Worm (Caenorhabditis elegans): ENCODE data around the gene C16D2.3.
A peak's percentile ranks its signal among the peaks of the same experiment; 100 is the strongest.

C16D2.3 gene

DNA sequence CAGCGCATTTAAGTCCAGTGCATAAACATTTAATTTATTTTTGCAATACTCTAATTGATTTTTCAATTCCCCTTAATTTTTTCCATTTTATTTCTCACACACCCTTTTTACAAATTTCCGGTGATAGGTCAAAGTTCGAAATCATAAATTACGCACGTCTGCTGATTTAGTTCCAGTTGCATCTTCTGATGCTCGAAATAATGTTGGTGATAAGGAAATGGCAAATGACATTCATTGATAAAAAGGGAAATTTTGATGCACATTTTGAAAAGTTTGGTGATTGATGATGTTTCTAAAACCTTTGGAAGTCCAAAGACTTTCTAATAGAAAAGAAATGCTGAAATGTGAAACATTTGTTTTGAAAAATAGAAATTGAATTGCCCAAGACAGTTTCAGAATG lies 19.2 kb downstream of the C16D2.3 start (continued):
- TF ChIP-seq nhr-77 (tag; optimal IDR thresholded peaks at IDR 0.05) (no peak), nhr-21 (tag; optimal IDR thresholded peaks at IDR 0.05) (no peak), unc-55 (GFP tag; optimal IDR thresholded peaks at IDR 0.05) (no peak)

DNA sequence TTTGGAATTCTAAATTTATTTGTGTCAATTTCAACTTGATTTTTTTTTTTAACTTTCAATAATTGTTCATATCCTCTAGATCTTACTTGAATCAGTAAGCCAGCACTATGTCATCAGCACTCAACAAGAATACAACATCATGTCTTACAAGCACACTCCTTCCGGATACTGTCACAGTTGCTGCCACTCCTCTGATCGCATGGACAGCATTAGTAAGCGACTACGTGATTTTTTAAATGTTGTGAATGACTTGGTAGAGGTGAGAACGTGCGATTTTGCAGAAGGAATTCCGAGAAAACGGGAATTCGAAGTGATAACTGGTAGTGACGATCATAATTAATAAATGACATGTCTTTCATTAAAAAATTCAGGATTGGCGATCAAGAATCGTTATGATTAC lies 20.1 kb downstream of the C16D2.3 start, which contains the start of gene oac-54:
Gene oac-54 (plus strand): TSS at position 83 of the 400 bp plus-strand sequence.
- TF ChIP-seq nhr-10 (tag; optimal IDR thresholded peaks at IDR 0.05) (no peak), sem-4 (tag; optimal IDR thresholded peaks at IDR 0.05) (no peak), lsy-2 (tag; optimal IDR thresholded peaks at IDR 0.05) (no peak), crh-2 (tag; optimal IDR thresholded peaks at IDR 0.05) (no peak), ztf-1 (GFP tag; conservative IDR thresholded peaks at IDR 0.05) (no peak), blmp-1 (tag; optimal IDR thresholded peaks at IDR 0.05; ENCODE audit: insufficient read depth) (no peak)

DNA sequence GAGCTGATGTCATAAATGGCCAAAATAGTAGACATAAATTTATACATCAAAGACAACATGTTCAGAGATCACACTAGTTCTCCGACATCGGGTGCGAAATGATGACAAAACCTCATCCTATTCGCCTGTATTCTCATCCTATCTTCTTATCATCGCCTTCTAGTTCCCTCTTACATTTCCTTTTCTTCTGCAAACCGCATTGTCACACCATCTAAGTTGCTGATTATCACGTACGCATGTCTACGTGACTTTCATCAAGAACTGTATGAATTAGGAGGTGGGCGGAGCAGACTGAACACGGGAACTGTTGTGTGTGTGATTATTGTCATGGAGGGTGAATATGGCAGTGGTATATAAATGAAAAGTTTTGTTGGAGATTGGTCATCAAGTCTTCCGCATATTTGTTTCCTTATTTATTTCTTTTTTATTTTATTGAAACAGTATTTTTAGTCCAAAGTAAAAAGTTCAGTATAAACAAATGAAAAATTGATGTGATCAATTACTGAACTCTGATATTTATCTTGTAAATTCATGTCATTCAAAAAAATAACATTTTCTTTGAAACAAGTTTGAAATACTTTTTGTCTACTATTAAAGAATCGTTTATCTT lies 22.4 kb downstream of the C16D2.3 start:
- TF ChIP-seq elt-1 (tag; optimal IDR thresholded peaks at IDR 0.05) (no peak), fos-1 (tag; optimal IDR thresholded peaks at IDR 0.05) (peak; percentile 72), sma-3 (GFP tag; optimal IDR thresholded peaks at IDR 0.05) (peak; percentile 85), egl-27 (tag; optimal IDR thresholded peaks at IDR 0.05) (no peak), nhr-77 (tag; optimal IDR thresholded peaks at IDR 0.05) (no peak), nhr-129 (tag; optimal IDR thresholded peaks at IDR 0.05) (peak; percentile 52), crh-2 (tag; optimal IDR thresholded peaks at IDR 0.05) (peak; percentile 4), C34F6.9 (tag; optimal IDR thresholded peaks at IDR 0.05) (no peak), blmp-1 (tag; optimal IDR thresholded peaks at IDR 0.05; ENCODE audit: insufficient read depth) (peak; percentile 40), nhr-25 (tag; optimal IDR thresholded peaks at IDR 0.05) (peak; percentile 26), lin-11 (tag; optimal IDR thresholded peaks at IDR 0.05) (no peak), ztf-4 (tag; optimal IDR thresholded peaks at IDR 0.05) (no peak), sma-9 (GFP tag; optimal IDR thresholded peaks at IDR 0.05) (peak; percentile 90), sma-9 (tag; optimal IDR thresholded peaks at IDR 0.05) (no peak), skn-1 (tag; optimal IDR thresholded peaks at IDR 0.05) (peak; percentile 72), aly-2 (tag; optimal IDR thresholded peaks at IDR 0.05) (no peak), unc-62 (GFP tag; optimal IDR thresholded peaks at IDR 0.05) (no peak), gmeb-1 (tag; optimal IDR thresholded peaks at IDR 0.05) (peak; percentile 38), mab-5 (tag; optimal IDR thresholded peaks at IDR 0.05) (no peak), nhr-6 (tag; optimal IDR thresholded peaks at IDR 0.05) (no peak), nhr-21 (tag; optimal IDR thresholded peaks at IDR 0.05) (peak; percentile 89)

DNA sequence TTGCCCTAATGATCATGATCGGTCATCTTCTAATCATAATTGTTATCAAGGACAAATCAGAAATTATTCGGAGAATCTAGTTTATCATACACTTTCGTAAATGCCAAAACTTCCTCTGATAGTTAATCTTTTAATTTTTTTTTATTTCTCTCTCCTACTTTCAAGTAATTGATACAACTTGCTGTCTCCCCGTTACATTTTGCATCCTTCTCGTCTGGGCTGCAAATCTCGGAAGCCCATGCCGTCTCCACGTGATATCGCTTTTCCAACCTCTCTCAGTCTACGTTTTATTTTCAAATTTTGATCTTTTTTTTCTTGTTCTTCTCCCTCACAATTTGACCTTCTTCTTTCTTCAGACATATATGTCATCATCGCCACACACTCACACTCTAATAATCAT lies 23.1 kb downstream of the C16D2.3 start, which contains the start of gene rhy-1:
Gene rhy-1 (plus strand): TSS at position 357 of the 400 bp plus-strand sequence.
- TF ChIP-seq blmp-1 (tag; optimal IDR thresholded peaks at IDR 0.05; ENCODE audit: insufficient read depth) (peak; percentile 1), skn-1 (tag; optimal IDR thresholded peaks at IDR 0.05) (no peak), nhr-25 (tag; optimal IDR thresholded peaks at IDR 0.05) (peak; percentile 64), elt-3 (tag; optimal IDR thresholded peaks at IDR 0.05) (no peak), sma-3 (GFP tag; optimal IDR thresholded peaks at IDR 0.05) (peak; percentile 10), sma-9 (GFP tag; optimal IDR thresholded peaks at IDR 0.05) (peak; percentile 62), sma-9 (tag; optimal IDR thresholded peaks at IDR 0.05) (no peak)

DNA sequence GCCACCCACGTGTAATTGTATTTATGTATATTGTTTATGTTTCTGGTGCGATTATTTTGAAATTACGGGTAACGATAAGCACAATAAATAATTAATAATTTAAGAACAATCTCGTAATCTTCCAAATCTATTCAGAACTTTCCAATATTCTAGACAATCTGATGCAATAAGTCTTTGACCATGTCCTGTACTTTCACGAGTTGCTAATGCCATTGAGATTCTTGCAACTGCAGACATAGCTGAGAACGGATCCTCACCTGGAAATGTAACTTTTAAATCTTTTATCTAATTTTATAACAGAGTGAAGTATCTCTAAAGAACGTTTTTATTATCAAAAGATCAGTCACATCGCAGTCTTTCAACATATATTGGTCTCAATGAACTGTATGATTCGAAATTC lies 25.4 kb downstream of the C16D2.3 start:
- TF ChIP-seq fos-1 (tag; optimal IDR thresholded peaks at IDR 0.05) (no peak), ama-1 (optimal IDR thresholded peaks at IDR 0.05) (peak; percentile 60), unc-55 (GFP tag; optimal IDR thresholded peaks at IDR 0.05) (no peak), elt-3 (tag; optimal IDR thresholded peaks at IDR 0.05) (no peak), F13H6.1 (tag; optimal IDR thresholded peaks at IDR 0.05) (no peak)

DNA sequence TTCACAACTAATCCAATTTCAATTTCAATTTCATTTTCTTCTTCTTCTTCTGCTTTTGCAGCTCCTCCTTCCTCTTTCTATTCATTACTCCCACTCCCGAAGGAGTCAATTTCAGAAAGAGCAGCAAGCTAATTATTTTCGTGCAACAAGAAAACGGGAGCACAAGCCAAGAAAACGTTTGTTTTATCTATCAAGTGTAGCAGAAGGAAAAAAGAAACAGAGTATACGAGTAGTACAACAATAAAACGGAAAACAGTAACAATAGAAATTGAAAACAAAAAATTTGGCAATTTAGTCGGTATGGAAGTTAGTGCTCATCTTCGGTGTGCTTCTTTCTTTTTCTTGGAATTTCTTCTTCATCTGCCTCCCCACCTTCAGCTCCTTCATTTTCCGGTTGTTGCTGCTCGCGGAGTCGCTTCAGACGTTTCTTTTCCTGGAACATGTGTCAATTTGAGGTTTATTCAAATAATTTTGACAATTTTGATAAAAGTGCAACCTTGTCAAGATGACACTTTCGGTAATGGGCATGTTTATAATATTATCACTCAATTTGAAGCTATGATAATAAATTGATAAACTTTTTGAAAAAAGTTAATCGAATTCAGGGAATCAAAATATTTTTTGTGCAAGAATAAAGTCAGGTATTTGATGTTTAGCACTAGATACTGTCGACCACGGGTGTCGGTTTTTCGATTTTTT lies 28.0 kb downstream of the C16D2.3 start, which contains the start of gene W07A12.8:
Gene W07A12.8 (minus strand): TSS at position 51 of the 699 bp plus-strand sequence.
- TF ChIP-seq lin-11 (tag; optimal IDR thresholded peaks at IDR 0.05), result no peak
- peak; percentile 57 for TF ChIP-seq fos-1 (tag; optimal IDR thresholded peaks at IDR 0.05)
- TF ChIP-seq zag-1 (tag; optimal IDR thresholded peaks at IDR 0.05), result no peak
- TF ChIP-seq lsy-2 (tag; optimal IDR thresholded peaks at IDR 0.05), result no peak
